Worm (Caenorhabditis elegans) whole organism, late embryonic: ENCODE data around the gene lgc-16.

Source experiments
- F13H6.1 ChIP-seq: sonication (generic microtip); optimal IDR thresholded peaks from 2 replicates; lab custom pipeline; 2016; ENCODE audit warnings: missing genetic modification characterization, missing compliant biosample characterization
- ceh-2 ChIP-seq: sonication (generic microtip); optimal IDR thresholded peaks from 2 replicates; lab custom pipeline; 2016; ENCODE audit warnings: missing genotype, missing genetic modification characterization, missing compliant biosample characterization
- ceh-48 ChIP-seq: sonication (generic microtip); optimal IDR thresholded peaks from 2 replicates; lab custom pipeline; 2016; ENCODE audit warnings: missing genetic modification characterization, inconsistent platforms, missing compliant biosample characterization
- elt-4 ChIP-seq: sonication (generic microtip); optimal IDR thresholded peaks from 2 replicates; lab custom pipeline; 2016; ENCODE audit warnings: missing genetic modification characterization, missing compliant biosample characterization
- gmeb-2 ChIP-seq: sonication (generic microtip); optimal IDR thresholded peaks from 2 replicates; lab custom pipeline; 2016; ENCODE audit warnings: missing genetic modification characterization, inconsistent platforms, missing compliant biosample characterization
- nhr-11 ChIP-seq: fragments of 150-350 bp; optimal IDR thresholded peaks from 2 replicates; lab custom pipeline; 2014; ENCODE audit warnings: missing biosample characterization, missing genetic modification characterization
- pha-4 ChIP-seq: fragments of 150-350 bp; optimal IDR thresholded peaks from 2 replicates; lab custom pipeline; 2018; ENCODE audit warnings: missing biosample characterization, missing genetic modification reagents, missing genetic modification characterization

DNA sequence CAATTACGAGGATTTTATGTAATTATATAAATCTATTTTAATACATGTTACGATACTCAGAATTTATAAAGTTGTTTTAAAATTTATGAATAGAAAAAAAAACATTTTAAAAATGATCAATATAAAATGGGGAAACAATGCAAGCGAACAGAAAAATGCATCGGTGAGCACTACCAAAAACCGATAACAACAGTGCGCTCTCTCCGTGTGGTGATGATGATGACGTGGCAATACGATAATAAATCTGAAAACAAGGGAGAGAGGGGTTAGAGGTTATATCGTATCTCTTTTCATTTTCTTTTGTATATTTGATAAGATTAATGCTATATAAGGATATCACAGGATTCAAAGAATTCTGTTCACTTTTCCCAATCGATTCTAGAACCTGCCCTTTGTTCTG, 27.5 kb downstream of the lgc-16 start:
- TF ChIP-seq pha-4 (tag; lab: Kevin White, UChicago), result no peak
- TF ChIP-seq F13H6.1 (tag; lab: Kevin White, UChicago), result no peak
- no peak for TF ChIP-seq gmeb-2 (tag; lab: Kevin White, UChicago)
- no peak for TF ChIP-seq nhr-11
- TF ChIP-seq ceh-48 (tag; lab: Kevin White, UChicago), result no peak
- no peak for TF ChIP-seq elt-4 (tag; lab: Kevin White, UChicago)
- no peak for TF ChIP-seq ceh-2
